Worm (Caenorhabditis elegans) whole organism, L4 larva: Measurements from ENCODE around the gene nhr-12.

Experiments used
- F37D6.2 ChIP-seq: sonication (generic microtip); optimal IDR thresholded peaks from 2 replicates; lab custom pipeline; 2016; ENCODE audit warnings: mild to moderate bottlenecking, missing genetic modification characterization, missing compliant biosample characterization
- T26A8.4 ChIP-seq: fragments of 200-800 bp; sonication (Bioruptor generic); IDR thresholded peaks from 2 replicates; pipeline ENCODE4 v1.3.6; 2022; ENCODE audit warnings: missing genetic modification characterization, missing compliant biosample characterization
- Y105C5A.15 ChIP-seq: fragments of 200-800 bp; sonication (Bioruptor generic); IDR thresholded peaks from 2 replicates; pipeline ENCODE4 v1.3.6; 2022; ENCODE audit warnings: missing genetic modification characterization, missing compliant biosample characterization
- ZK546.5 ChIP-seq, 2 experiments: sonication (generic microtip); optimal IDR thresholded peaks; 2 replicates each; lab custom pipeline; 2017; ENCODE audit warnings: missing biosample characterization in 2 of 2, missing genetic modification characterization in 2 of 2
- ama-1 ChIP-seq: fragments of 150-350 bp; optimal IDR thresholded peaks from 2 replicates; lab custom pipeline; 2014; ENCODE audit warnings: inconsistent platforms, mixed read lengths
- arid-1 ChIP-seq: fragments of 200-800 bp; sonication (Bioruptor generic); conservative IDR thresholded peaks from 2 replicates; pipeline ENCODE4 v1.3.6; 2022; ENCODE audit warnings: missing genetic modification reagents, missing genetic modification characterization, missing compliant biosample characterization
- attf-4 ChIP-seq: sonication (generic microtip); optimal IDR thresholded peaks from 3 replicates; lab custom pipeline; 2017; ENCODE audit warnings: missing biosample characterization, missing genetic modification characterization
- ceh-32 ChIP-seq: sonication (generic microtip); optimal IDR thresholded peaks from 2 replicates; lab custom pipeline; 2016; ENCODE audit warnings: mild to moderate bottlenecking, missing genetic modification characterization, missing compliant biosample characterization; ENCODE audit not compliant: poor library complexity
- ceh-44 ChIP-seq: fragments of 200-800 bp; sonication (Bioruptor generic); IDR thresholded peaks from 2 replicates; pipeline ENCODE4 v1.3.6; 2022; ENCODE audit warnings: missing genetic modification reagents, missing genetic modification characterization, missing compliant biosample characterization
- ces-1 ChIP-seq: fragments of 150-350 bp; sonication (generic microtip); optimal IDR thresholded peaks from 4 replicates; lab custom pipeline; 2014; ENCODE audit warnings: missing biosample characterization, missing genetic modification reagents, missing genetic modification characterization
- ctbp-1 ChIP-seq: fragments of 200-800 bp; sonication (Bioruptor generic); IDR thresholded peaks from 2 replicates; pipeline ENCODE4 v1.3.6; 2022; ENCODE audit warnings: missing genetic modification reagents, missing genetic modification characterization, missing compliant biosample characterization
- daf-16 ChIP-seq, 3 experiments: sonication (generic microtip); optimal IDR thresholded peaks; 2 replicates each; lab custom pipeline; 2016 to 2017; ENCODE audit warnings: missing genetic modification characterization in 3 of 3, missing genetic modification reagents in 3 of 3, mild to moderate bottlenecking in 2 of 3, missing compliant biosample characterization in 2 of 3, missing biosample characterization in 1 of 3, moderate library complexity in 1 of 3
- daf-19 ChIP-seq: fragments of 200-800 bp; sonication (Bioruptor generic); conservative IDR thresholded peaks from 2 replicates; pipeline ENCODE4 v1.3.6; 2022; ENCODE audit warnings: missing genetic modification characterization, missing compliant biosample characterization
- dmd-6 ChIP-seq: fragments of 200-800 bp; sonication (Bioruptor generic); IDR thresholded peaks from 2 replicates; pipeline ENCODE4 v1.3.6; 2022; ENCODE audit warnings: missing genetic modification reagents, missing genetic modification characterization, missing compliant biosample characterization
- dmd-8 ChIP-seq: fragments of 200-800 bp; sonication (Bioruptor generic); IDR thresholded peaks from 2 replicates; pipeline ENCODE4 v1.3.6; 2022; ENCODE audit warnings: missing genetic modification characterization, missing compliant biosample characterization
- duxl-1 ChIP-seq: sonication (generic microtip); optimal IDR thresholded peaks from 2 replicates; lab custom pipeline; 2016; ENCODE audit warnings: mild to moderate bottlenecking, missing genetic modification characterization, moderate library complexity, missing compliant biosample characterization; ENCODE audit not compliant: poor library complexity
- egl-27 ChIP-seq: sonication (generic microtip); optimal IDR thresholded peaks from 3 replicates; lab custom pipeline; 2017; ENCODE audit warnings: missing biosample characterization, missing genetic modification reagents, missing genetic modification characterization
- gei-8 ChIP-seq: fragments of 200-800 bp; sonication (Bioruptor generic); optimal IDR thresholded peaks from 2 replicates; lab custom pipeline; 2018; ENCODE audit warnings: mild to moderate bottlenecking, missing genetic modification characterization, missing compliant biosample characterization
- hif-1 ChIP-seq, 2 experiments: sonication (generic microtip); optimal IDR thresholded peaks; 2 replicates each; lab custom pipeline; 2016 to 2017; ENCODE audit warnings: missing compliant biosample characterization in 2 of 2, missing genetic modification characterization in 2 of 2, missing genetic modification reagents in 2 of 2, missing genotype in 2 of 2, mild to moderate bottlenecking in 1 of 2
- hlh-11 ChIP-seq: fragments of 200-800 bp; sonication (Bioruptor generic); optimal IDR thresholded peaks from 2 replicates; lab custom pipeline; 2018; ENCODE audit warnings: mild to moderate bottlenecking, missing genetic modification characterization, missing compliant biosample characterization
- hmg-1.1 ChIP-seq: fragments of 200-800 bp; sonication (Bioruptor generic); IDR thresholded peaks from 2 replicates; pipeline ENCODE4 v1.3.6; 2022; ENCODE audit warnings: missing genetic modification reagents, missing genetic modification characterization, missing compliant biosample characterization
- jun-1 ChIP-seq: fragments of 150-350 bp; optimal IDR thresholded peaks from 2 replicates; lab custom pipeline; 2014; ENCODE audit warnings: missing biosample characterization, missing genetic modification reagents, missing genetic modification characterization
- lin-15B ChIP-seq: fragments of 150-350 bp; sonication (generic microtip); optimal IDR thresholded peaks from 3 replicates; lab custom pipeline; 2014; ENCODE audit warnings: missing biosample characterization, missing genetic modification characterization
- lin-39 ChIP-seq: fragments of 150-350 bp; optimal IDR thresholded peaks from 2 replicates; lab custom pipeline; 2014; ENCODE audit warnings: missing biosample characterization, missing genetic modification reagents, missing genetic modification characterization
- lsy-2 ChIP-seq, 2 experiments: fragments of 150-350 bp in 1 of 2; sonication (generic microtip) in 1 of 2; optimal IDR thresholded peaks; 2 replicates each; lab custom pipeline; 2014 to 2017; ENCODE audit warnings: missing biosample characterization in 2 of 2, missing genetic modification characterization in 2 of 2
- mep-1 ChIP-seq: fragments of 150-350 bp; sonication (generic microtip); optimal IDR thresholded peaks from 3 replicates; lab custom pipeline; 2014; ENCODE audit warnings: missing biosample characterization, missing genetic modification characterization
- mxl-2 ChIP-seq: fragments of 200-800 bp; sonication (Bioruptor generic); conservative IDR thresholded peaks from 2 replicates; pipeline ENCODE4 v1.3.6; 2022; ENCODE audit warnings: missing genetic modification reagents, missing genetic modification characterization, missing compliant biosample characterization
- mxl-3 ChIP-seq: fragments of 200-800 bp; sonication (Bioruptor generic); optimal IDR thresholded peaks from 2 replicates; lab custom pipeline; 2018; ENCODE audit warnings: mild to moderate bottlenecking, missing genetic modification characterization, missing compliant biosample characterization
- nhr-10 ChIP-seq: fragments of 150-350 bp; optimal IDR thresholded peaks from 2 replicates; lab custom pipeline; 2014; ENCODE audit warnings: missing biosample characterization, missing genetic modification characterization
- nhr-102 ChIP-seq: sonication (generic microtip); optimal IDR thresholded peaks from 2 replicates; lab custom pipeline; 2016; ENCODE audit warnings: mild to moderate bottlenecking, missing genetic modification characterization, moderate library complexity, missing compliant biosample characterization
- nhr-28 ChIP-seq: fragments of 150-350 bp; optimal IDR thresholded peaks from 2 replicates; lab custom pipeline; 2014; ENCODE audit warnings: missing biosample characterization, missing genetic modification characterization
- nhr-48 ChIP-seq: sonication (generic microtip); optimal IDR thresholded peaks from 2 replicates; lab custom pipeline; 2016; ENCODE audit warnings: mild to moderate bottlenecking, missing genetic modification characterization, missing compliant biosample characterization
- nhr-6 ChIP-seq: fragments of 150-350 bp; optimal IDR thresholded peaks from 2 replicates; lab custom pipeline; 2014; ENCODE audit warnings: missing biosample characterization, missing genetic modification characterization
- rbr-2 ChIP-seq: sonication (generic microtip); optimal IDR thresholded peaks from 2 replicates; lab custom pipeline; 2016; ENCODE audit warnings: missing genotype, missing genetic modification characterization, missing compliant biosample characterization
- saeg-2 ChIP-seq: fragments of 200-800 bp; sonication (Bioruptor generic); IDR thresholded peaks from 2 replicates; pipeline ENCODE4 v1.3.6; 2022; ENCODE audit warnings: missing genetic modification reagents, missing genetic modification characterization, missing compliant biosample characterization
- snpc-4 ChIP-seq: fragments of 150-350 bp; optimal IDR thresholded peaks from 2 replicates; lab custom pipeline; 2014; ENCODE audit warnings: missing biosample characterization, missing genetic modification characterization
- spr-3 ChIP-seq: fragments of 200-800 bp; sonication (Bioruptor generic); optimal IDR thresholded peaks from 2 replicates; lab custom pipeline; 2018; ENCODE audit warnings: mild to moderate bottlenecking, missing genetic modification characterization, missing compliant biosample characterization
- zag-1 ChIP-seq: fragments of 150-350 bp; optimal IDR thresholded peaks from 2 replicates; lab custom pipeline; 2014; ENCODE audit warnings: missing biosample characterization, missing genetic modification characterization

The nhr-12 gene

DNA sequence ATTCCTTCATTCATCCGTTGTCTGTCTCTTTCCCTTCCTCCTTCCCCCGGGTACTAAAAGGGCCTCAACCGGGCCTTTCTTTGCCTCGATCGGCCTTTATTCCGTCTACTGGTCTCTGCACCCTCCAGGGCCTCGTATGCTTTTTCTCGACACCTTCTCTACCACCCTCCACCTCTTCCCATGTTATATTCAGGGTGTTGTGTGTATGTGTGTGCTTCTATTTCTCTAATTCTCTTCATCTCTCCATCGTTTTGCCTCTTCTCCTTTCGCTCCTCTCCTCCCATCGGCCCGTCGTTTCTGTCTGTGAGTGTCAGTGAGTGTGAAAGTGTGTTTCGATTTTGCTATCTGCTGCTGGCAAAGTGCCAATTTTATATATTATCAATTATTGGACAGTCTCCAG lies 44.0 kb downstream of the nhr-12 start (continued):
- TF ChIP-seq dmd-6 (GFP tag; lab: Robert Waterston, UW), result peak; percentile 88
- no peak for TF ChIP-seq ZK546.5 (tag; optimal IDR thresholded peaks at IDR 0.05; lab: Kevin White, UChicago)
- no peak for TF ChIP-seq F37D6.2 (tag; lab: Kevin White, UChicago)
- TF ChIP-seq ceh-32, result peak; percentile 20
- peak; percentile 70 for TF ChIP-seq nhr-6 (tag; lab: Kevin White, UChicago)
- peak; percentile 68 for TF ChIP-seq mxl-3 (GFP tag; lab: Kevin White, UChicago)
- no peak for TF ChIP-seq attf-4 (tag; lab: Kevin White, UChicago)
- TF ChIP-seq ctbp-1 (GFP tag; lab: Robert Waterston, UW), result peak; percentile 60; the same call in 1 of the 2 replicates
- peak in 1 of 2 experiments; percentile 6 for TF ChIP-seq daf-16 (GFP tag; optimal IDR thresholded peaks at IDR 0.05; lab: Kevin White, UChicago)
- peak; percentile 74 for TF ChIP-seq daf-16 (tag; optimal IDR thresholded peaks at IDR 0.05; lab: Kevin White, UChicago)
- TF ChIP-seq T26A8.4 (GFP tag; lab: Robert Waterston, UW), result peak; percentile 45; the same call in 1 of the 2 replicates
- peak; percentile 59 for TF ChIP-seq nhr-48 (tag; lab: Kevin White, UChicago)
- TF ChIP-seq hif-1 (tag; optimal IDR thresholded peaks at IDR 0.05; lab: Kevin White, UChicago), result peak in 1 of 2 experiments; percentile 44
- TF ChIP-seq lsy-2 (tag; optimal IDR thresholded peaks at IDR 0.05; lab: Kevin White, UChicago), result peak; percentile 68 to 88
- peak; percentile 91 for TF ChIP-seq hlh-11
- peak; percentile 43; the same call in 1 of the 2 replicates for TF ChIP-seq arid-1 (GFP tag; lab: Robert Waterston, UW)
- peak; percentile 90 for TF ChIP-seq nhr-28
- TF ChIP-seq mxl-2, result no peak
- TF ChIP-seq jun-1 (tag; lab: Kevin White, UChicago), result peak; percentile 55
- peak; percentile 39 for TF ChIP-seq spr-3 (GFP tag; lab: Kevin White, UChicago)
- TF ChIP-seq nhr-102, result peak; percentile 54
- no peak for TF ChIP-seq lin-15B (tag; lab: Kevin White, UChicago)
- no peak for TF ChIP-seq ama-1 (lab: Kevin White, UChicago)
- peak; percentile 77 for TF ChIP-seq rbr-2 (tag; lab: Kevin White, UChicago)
- peak; percentile 82 for TF ChIP-seq hmg-1.1 (GFP tag; lab: Robert Waterston, UW)
- TF ChIP-seq ces-1, result no peak
- no peak for TF ChIP-seq ceh-44 (GFP tag; lab: Robert Waterston, UW)
- peak; percentile 89 for TF ChIP-seq mep-1 (tag; lab: Kevin White, UChicago)
- TF ChIP-seq nhr-10 (tag; lab: Kevin White, UChicago), result no peak
- TF ChIP-seq zag-1, result no peak
- TF ChIP-seq, all 104 proteins: peak for 35

DNA sequence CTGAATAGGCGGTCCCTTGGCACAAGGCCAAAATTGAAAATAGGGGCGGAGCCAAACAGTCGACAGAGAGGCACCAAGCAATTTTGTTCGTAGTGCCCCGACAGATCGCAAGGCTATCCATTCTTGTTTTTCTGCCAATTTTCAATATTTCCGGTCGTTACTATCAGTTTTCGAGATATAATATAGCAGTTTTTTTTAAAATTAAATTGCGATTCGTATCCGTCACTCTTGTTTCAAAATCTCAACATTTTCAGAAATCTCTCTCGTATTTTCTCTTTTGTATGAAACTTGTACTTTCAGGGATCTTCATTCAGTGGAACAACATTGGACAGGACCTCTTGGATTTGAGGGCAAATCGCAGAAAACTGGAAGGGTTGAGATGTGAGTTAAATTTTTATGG lies 46.8 kb downstream of the nhr-12 start, which contains the start of gene F57A8.1:
Gene F57A8.1, plus strand, starts transcription at position 301 of the 400 bp plus-strand sequence.
- TF ChIP-seq duxl-1 (tag; lab: Kevin White, UChicago) (no peak), ZK546.5 (tag; optimal IDR thresholded peaks at IDR 0.05; lab: Kevin White, UChicago) (no peak), daf-19 (GFP tag; lab: Robert Waterston, UW) (no peak), egl-27 (tag; lab: Kevin White, UChicago) (no peak), dmd-8 (GFP tag; lab: Robert Waterston, UW) (no peak), saeg-2 (GFP tag; lab: Robert Waterston, UW) (no peak), mxl-3 (GFP tag; lab: Kevin White, UChicago) (no peak), gei-8 (no peak), daf-16 (GFP tag; optimal IDR thresholded peaks at IDR 0.05; lab: Kevin White, UChicago) (no peak), daf-16 (tag; optimal IDR thresholded peaks at IDR 0.05; lab: Kevin White, UChicago) (no peak), ceh-44 (GFP tag; lab: Robert Waterston, UW) (no peak), lin-39 (tag; lab: Kevin White, UChicago) (no peak), ces-1 (no peak), hmg-1.1 (GFP tag; lab: Robert Waterston, UW) (no peak), snpc-4 (tag; lab: Kevin White, UChicago) (no peak), Y105C5A.15 (no peak)
